Fruit fly (Drosophila melanogaster) whole organism, prepupa: ENCODE measurements around the gene east.

Source experiments
- Blimp-1 ChIP-seq: fragments of 200-800 bp; sonication (Bioruptor generic); optimal IDR thresholded peaks from 3 replicates; lab custom pipeline; 2017; ENCODE audit warnings: missing biosample characterization, missing genetic modification characterization, mild to moderate bottlenecking, moderate library complexity, missing genetic modification reagents
- CG10631 ChIP-seq: fragments of 200-800 bp; sonication (Bioruptor generic); optimal IDR thresholded peaks from 2 replicates; lab custom pipeline; 2016; ENCODE audit warnings: missing biosample characterization, missing genetic modification characterization
- CG10669 ChIP-seq: fragments of 200-800 bp; sonication (Bioruptor generic); optimal IDR thresholded peaks from 3 replicates; lab custom pipeline; 2018; ENCODE audit warnings: missing biosample characterization, mild to moderate bottlenecking, missing genetic modification characterization, moderate library complexity
- CG11294 ChIP-seq: fragments of 200-800 bp; sonication (Bioruptor generic); IDR thresholded peaks from 2 replicates; pipeline ENCODE4 v1.3.6; 2022; ENCODE audit warnings: missing biosample characterization, missing genetic modification characterization
- CG11762 ChIP-seq: fragments of 200-800 bp; sonication (Bioruptor generic); optimal IDR thresholded peaks from 3 replicates; lab custom pipeline; 2016; ENCODE audit warnings: missing biosample characterization, missing genetic modification characterization; ENCODE audit not compliant: insufficient read depth
- CG11902 ChIP-seq: fragments of 200-800 bp; sonication (Bioruptor generic); optimal IDR thresholded peaks from 3 replicates; lab custom pipeline; 2016; ENCODE audit warnings: missing biosample characterization, missing genetic modification characterization
- CG15336 ChIP-seq: fragments of 200-800 bp; sonication (Bioruptor generic); IDR thresholded peaks from 2 replicates; pipeline ENCODE4 v1.3.6; 2022; ENCODE audit warnings: missing biosample characterization, missing genetic modification characterization
- CG16779 ChIP-seq: fragments of 200-800 bp; sonication (Bioruptor generic); optimal IDR thresholded peaks from 3 replicates; lab custom pipeline; 2017; ENCODE audit warnings: missing biosample characterization, mild to moderate bottlenecking, missing genetic modification characterization
- CG3032 ChIP-seq: fragments of 200-800 bp; optimal IDR thresholded peaks from 2 replicates; lab custom pipeline; 2019; ENCODE audit warnings: missing biosample characterization, mild to moderate bottlenecking, missing genetic modification characterization, moderate library complexity
- CG32006 ChIP-seq: fragments of 200-800 bp; sonication (Bioruptor generic); optimal IDR thresholded peaks from 3 replicates; lab custom pipeline; 2017; ENCODE audit warnings: missing biosample characterization, mild to moderate bottlenecking, missing genetic modification characterization
- CG3919 ChIP-seq: fragments of 200-800 bp; sonication (Bioruptor generic); optimal IDR thresholded peaks from 3 replicates; lab custom pipeline; 2016; ENCODE audit warnings: missing biosample characterization, missing genetic modification characterization
- CG4318 ChIP-seq: fragments of 200-800 bp; sonication (Bioruptor generic); optimal IDR thresholded peaks from 3 replicates; lab custom pipeline; 2017; ENCODE audit warnings: missing biosample characterization, mild to moderate bottlenecking, missing genetic modification characterization
- CG6163 ChIP-seq: fragments of 200-800 bp; sonication (Bioruptor generic); IDR thresholded peaks from 3 replicates; pipeline ENCODE4 v1.3.6; 2022; ENCODE audit warnings: missing biosample characterization, missing genetic modification characterization
- CG6276 ChIP-seq: fragments of 200-800 bp; sonication (Bioruptor generic); optimal IDR thresholded peaks from 2 replicates; lab custom pipeline; 2017; ENCODE audit warnings: missing biosample characterization, mild to moderate bottlenecking, missing genetic modification characterization
- CG6792 ChIP-seq: fragments of 200-800 bp; sonication (Bioruptor generic); optimal IDR thresholded peaks from 3 replicates; lab custom pipeline; 2016; ENCODE audit warnings: missing biosample characterization, missing genetic modification characterization
- CG6808 ChIP-seq: fragments of 200-800 bp; sonication (Bioruptor generic); optimal IDR thresholded peaks from 3 replicates; lab custom pipeline; 2017; ENCODE audit warnings: missing biosample characterization, missing genetic modification characterization, mild to moderate bottlenecking, moderate library complexity, missing genetic modification reagents
- CG6854 ChIP-seq: fragments of 200-800 bp; sonication (Bioruptor generic); optimal IDR thresholded peaks from 2 replicates; lab custom pipeline; 2017; ENCODE audit warnings: missing biosample characterization, mild to moderate bottlenecking, missing genetic modification characterization
- CG7368 ChIP-seq: fragments of 200-800 bp; sonication (Bioruptor generic); optimal IDR thresholded peaks from 3 replicates; lab custom pipeline; 2016; ENCODE audit warnings: missing biosample characterization, missing genetic modification characterization
- CG8119 ChIP-seq: fragments of 200-800 bp; sonication (Bioruptor generic); IDR thresholded peaks from 3 replicates; pipeline ENCODE4 v1.3.6; 2022; ENCODE audit warnings: missing biosample characterization, missing genetic modification characterization
- CG8319 ChIP-seq: fragments of 200-800 bp; sonication (Bioruptor generic); optimal IDR thresholded peaks from 3 replicates; lab custom pipeline; 2016; ENCODE audit warnings: missing biosample characterization, missing genetic modification characterization
- CG8632 ChIP-seq: fragments of 200-800 bp; sonication (Bioruptor generic); optimal IDR thresholded peaks from 3 replicates; lab custom pipeline; 2016; ENCODE audit warnings: missing biosample characterization, missing genetic modification characterization
- CG9139 ChIP-seq: fragments of 200-800 bp; sonication (Bioruptor generic); optimal IDR thresholded peaks from 3 replicates; lab custom pipeline; 2017; ENCODE audit warnings: missing biosample characterization, mild to moderate bottlenecking, missing genetic modification characterization
- Eip93F ChIP-seq: fragments of 200-800 bp; sonication (Bioruptor generic); optimal IDR thresholded peaks from 2 replicates; lab custom pipeline; 2016; ENCODE audit warnings: missing biosample characterization, mild to moderate bottlenecking, missing genetic modification characterization
- Ets21C ChIP-seq: fragments of 200-800 bp; sonication (Bioruptor generic); optimal IDR thresholded peaks from 3 replicates; lab custom pipeline; 2016; ENCODE audit warnings: missing biosample characterization, missing genetic modification characterization
- Ets96B ChIP-seq: fragments of 200-800 bp; optimal IDR thresholded peaks from 2 replicates; lab custom pipeline; 2019; ENCODE audit warnings: missing biosample characterization, mild to moderate bottlenecking, missing genetic modification characterization, moderate library complexity
- Gug ChIP-seq: fragments of 200-800 bp; sonication (Bioruptor generic); IDR thresholded peaks from 2 replicates; pipeline ENCODE4 v1.3.6; 2022; ENCODE audit warnings: missing biosample characterization, missing genetic modification characterization
- Hr38 ChIP-seq: sonication (Bioruptor generic); optimal IDR thresholded peaks from 2 replicates; lab custom pipeline; 2016; ENCODE audit warnings: missing biosample characterization, missing genetic modification characterization
- Hr39 ChIP-seq: fragments of 200-800 bp; sonication (Bioruptor generic); optimal IDR thresholded peaks from 2 replicates; lab custom pipeline; 2016; ENCODE audit warnings: missing biosample characterization, missing genetic modification characterization
- Hr4 ChIP-seq: fragments of 200-800 bp; sonication (Bioruptor generic); optimal IDR thresholded peaks from 3 replicates; lab custom pipeline; 2016; ENCODE audit warnings: missing biosample characterization, missing genetic modification characterization
- Met ChIP-seq: fragments of 200-800 bp; sonication (Bioruptor generic); optimal IDR thresholded peaks from 3 replicates; lab custom pipeline; 2016; ENCODE audit warnings: missing biosample characterization, missing genetic modification characterization
- Smox ChIP-seq: fragments of 200-800 bp; sonication (Bioruptor generic); optimal IDR thresholded peaks from 3 replicates; lab custom pipeline; 2016; ENCODE audit warnings: missing biosample characterization, missing genetic modification characterization
- Sox102F ChIP-seq: fragments of 200-800 bp; sonication (Bioruptor generic); optimal IDR thresholded peaks from 2 replicates; lab custom pipeline; 2016; ENCODE audit warnings: missing biosample characterization, mild to moderate bottlenecking, missing genetic modification characterization
- Sox14 ChIP-seq: fragments of 200-800 bp; sonication (Bioruptor generic); optimal IDR thresholded peaks from 3 replicates; lab custom pipeline; 2016; ENCODE audit warnings: missing biosample characterization, missing genetic modification characterization
- Sox15 ChIP-seq: fragments of 200-800 bp; sonication (Bioruptor generic); optimal IDR thresholded peaks from 3 replicates; lab custom pipeline; 2016; ENCODE audit warnings: missing biosample characterization, missing genetic modification characterization
- acj6 ChIP-seq: fragments of 200-800 bp; sonication (Bioruptor generic); optimal IDR thresholded peaks from 3 replicates; lab custom pipeline; 2016; ENCODE audit warnings: missing biosample characterization, missing genetic modification characterization
- cyc ChIP-seq: fragments of 200-800 bp; sonication (Bioruptor generic); optimal IDR thresholded peaks from 3 replicates; lab custom pipeline; 2016; ENCODE audit warnings: missing biosample characterization, missing genetic modification characterization
- dsx ChIP-seq: fragments of 200-800 bp; optimal IDR thresholded peaks from 3 replicates; lab custom pipeline; 2019; ENCODE audit warnings: missing biosample characterization, mild to moderate bottlenecking, missing genetic modification characterization, moderate library complexity; ENCODE audit not compliant: poor library complexity, severe bottlenecking
- eg ChIP-seq: fragments of 200-800 bp; sonication (Bioruptor generic); IDR thresholded peaks from 3 replicates; pipeline ENCODE4 v1.3.6; 2022; ENCODE audit warnings: missing biosample characterization, missing genetic modification characterization
- esn ChIP-seq: fragments of 200-800 bp; sonication (Bioruptor generic); optimal IDR thresholded peaks from 2 replicates; lab custom pipeline; 2016; ENCODE audit warnings: missing biosample characterization, mild to moderate bottlenecking, missing genetic modification characterization, moderate library complexity
- fd59A ChIP-seq: fragments of 200-800 bp; sonication (Bioruptor generic); optimal IDR thresholded peaks from 2 replicates; lab custom pipeline; 2017; ENCODE audit warnings: missing biosample characterization, mild to moderate bottlenecking, missing genetic modification characterization, missing genetic modification reagents
- fd85E ChIP-seq: fragments of 200-800 bp; sonication (Bioruptor generic); optimal IDR thresholded peaks from 3 replicates; lab custom pipeline; 2016; ENCODE audit warnings: missing biosample characterization, missing genetic modification characterization
- fkh ChIP-seq: fragments of 200-800 bp; sonication (Bioruptor generic); optimal IDR thresholded peaks from 3 replicates; lab custom pipeline; 2017; ENCODE audit warnings: missing biosample characterization, mild to moderate bottlenecking, missing genetic modification characterization, moderate library complexity
- lz ChIP-seq: fragments of 200-800 bp; sonication (Bioruptor generic); optimal IDR thresholded peaks from 3 replicates; lab custom pipeline; 2016; ENCODE audit warnings: missing biosample characterization, missing genetic modification characterization
- ss ChIP-seq, 2 experiments: fragments of 200-800 bp; sonication (Bioruptor generic); optimal IDR thresholded peaks; 2 replicates in 1 of 2; 3 replicates in 1 of 2; lab custom pipeline; 2017 to 2018; ENCODE audit warnings: mild to moderate bottlenecking in 2 of 2, missing biosample characterization in 2 of 2, missing genetic modification characterization in 2 of 2, moderate library complexity in 1 of 2
- svp ChIP-seq: fragments of 200-800 bp; sonication (Bioruptor generic); peaks from one replicate; lab custom pipeline; 2016; ENCODE audit warnings: missing biosample characterization, missing genetic modification characterization

The east gene

DNA sequence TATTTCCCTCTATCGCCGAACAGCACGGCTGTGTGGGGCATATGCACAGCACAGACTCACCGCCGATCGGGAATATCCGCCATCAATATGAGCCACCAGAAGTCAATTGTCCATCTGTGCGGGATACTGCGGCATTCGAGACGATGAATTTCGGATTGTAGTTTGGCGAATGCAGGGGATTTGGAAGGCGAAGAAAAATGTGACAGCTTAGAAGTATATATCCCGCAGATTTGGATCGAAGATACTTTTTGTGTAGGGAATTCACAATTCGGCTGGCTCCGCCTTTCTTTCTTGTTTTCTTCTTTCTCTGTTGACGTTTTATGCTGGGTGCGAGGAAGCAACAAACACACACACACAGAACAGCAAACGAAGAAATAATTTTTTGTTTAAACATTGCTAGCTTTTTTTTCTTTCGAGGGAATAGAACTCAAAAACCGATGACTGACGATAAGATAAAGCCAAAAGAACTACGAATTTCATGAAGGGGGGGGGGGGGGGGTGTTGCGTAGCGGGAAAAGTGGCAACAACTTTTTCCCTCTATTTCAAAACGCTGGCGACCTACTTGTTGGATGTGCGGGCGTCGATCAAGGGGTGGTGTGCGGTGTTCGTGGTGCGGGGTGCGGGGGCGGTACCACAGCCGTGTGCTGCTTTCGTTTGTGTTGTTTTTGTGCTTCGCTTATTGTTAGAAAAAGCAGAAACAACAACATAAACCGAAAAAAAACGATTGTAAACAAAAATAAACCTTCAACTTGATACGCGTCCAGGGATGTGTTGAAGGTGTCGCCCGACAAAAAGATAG, 26.3 kb upstream of the east start (continued):
- no peak for TF ChIP-seq CG8632 (GFP tag; lab: Kevin White, UChicago)
- no peak for TF ChIP-seq Blimp-1 (GFP tag; lab: Kevin White, UChicago)
- TF ChIP-seq Sox102F (GFP tag; lab: Kevin White, UChicago) = no peak
- TF ChIP-seq Smox (GFP tag; lab: Kevin White, UChicago) = no peak
- TF ChIP-seq dsx (GFP tag; lab: Kevin White, UChicago) = no peak
- TF ChIP-seq CG10631 (GFP tag; lab: Kevin White, UChicago) = no peak
- TF ChIP-seq CG6808 (GFP tag; lab: Kevin White, UChicago) = no peak
- peak; percentile 1 for TF ChIP-seq Hr39 (GFP tag; lab: Kevin White, UChicago)
- TF ChIP-seq Eip93F = no peak
- TF ChIP-seq Ets21C (GFP tag; lab: Kevin White, UChicago) = no peak
- TF ChIP-seq Hr38 (GFP tag; lab: Kevin White, UChicago) = no peak
- TF ChIP-seq CG10669 = no peak
- TF ChIP-seq fd59A (GFP tag; lab: Kevin White, UChicago) = no peak
- TF ChIP-seq CG3032 (tag; lab: Kevin White, UChicago) = no peak
- TF ChIP-seq CG32006 = peak; percentile 83
- 0 out of 3 replicates have a peak, but pooled peaks have one; percentile 36 for TF ChIP-seq CG6163
- TF ChIP-seq, all 60 proteins: peak for 21

DNA sequence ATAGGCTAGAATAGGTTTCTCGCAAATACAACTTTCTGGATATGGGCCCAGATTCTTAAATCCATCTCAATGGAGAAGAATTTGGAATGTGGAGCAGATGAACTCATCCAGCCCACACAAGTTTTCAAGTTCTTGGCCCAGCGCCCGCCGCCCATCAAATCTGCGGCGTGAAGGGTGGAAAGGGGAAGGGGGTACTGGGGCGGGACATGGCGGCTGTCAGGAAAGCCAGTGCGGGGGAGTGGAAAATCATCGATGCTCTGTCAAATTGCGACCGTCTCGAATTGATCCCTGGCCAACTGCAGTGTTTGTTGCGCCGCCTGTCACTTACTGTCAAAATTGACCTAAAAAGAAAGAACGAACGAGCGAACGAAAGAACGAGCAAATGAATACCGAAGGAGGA, 25.1 kb upstream of the east start:
- TF ChIP-seq CG3919 (GFP tag; lab: Kevin White, UChicago) (no peak), fkh (GFP tag; lab: Kevin White, UChicago) (no peak), CG11902 (GFP tag; lab: Kevin White, UChicago) (no peak), Eip93F (no peak), CG6792 (no peak)

DNA sequence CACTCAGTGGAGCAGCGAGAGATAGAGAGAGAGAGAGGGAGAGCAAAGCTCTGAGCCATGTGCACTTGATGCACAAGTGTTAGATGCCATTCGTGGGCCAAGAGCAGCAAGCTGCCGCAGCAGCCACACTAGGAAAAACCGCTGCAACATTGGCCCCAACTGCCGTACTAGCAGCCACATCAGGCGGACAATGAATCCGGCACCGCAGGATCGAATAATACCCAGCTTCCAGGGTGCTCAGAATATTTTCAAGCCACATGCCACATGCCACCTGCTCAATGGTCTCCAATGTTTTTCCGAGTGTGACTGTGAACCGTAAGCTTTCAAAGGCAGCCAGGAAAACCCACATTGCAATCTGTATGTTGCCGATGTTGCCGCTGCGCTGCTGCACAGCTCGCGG, 22.0 kb upstream of the east start:
- no peak for TF ChIP-seq dsx (GFP tag; lab: Kevin White, UChicago)
- TF ChIP-seq CG6854 = no peak
- peak; percentile 20 for TF ChIP-seq CG16779 (tag; lab: Kevin White, UChicago)
- peak; percentile 44 for TF ChIP-seq acj6 (GFP tag; lab: Kevin White, UChicago)
- peak; percentile 89 for TF ChIP-seq CG11294
- peak; percentile 53 for TF ChIP-seq Sox14 (GFP tag; lab: Kevin White, UChicago)
- TF ChIP-seq CG11902 (GFP tag; lab: Kevin White, UChicago) = no peak
- TF ChIP-seq ss (GFP tag; optimal IDR thresholded peaks at IDR 0.05; lab: Kevin White, UChicago) = no peak
- peak; percentile 45 for TF ChIP-seq CG3919 (GFP tag; lab: Kevin White, UChicago)
- no peak for TF ChIP-seq Sox15 (GFP tag; lab: Kevin White, UChicago)
- peak; percentile 89 for TF ChIP-seq CG8119 (GFP tag; lab: Robert Waterston, UW)
- no peak for TF ChIP-seq Ets21C (GFP tag; lab: Kevin White, UChicago)
- TF ChIP-seq CG6276 (GFP tag; lab: Kevin White, UChicago) = peak; percentile 86
- TF ChIP-seq CG6163 = peak; percentile 88
- peak; percentile 49 for TF ChIP-seq CG10631 (GFP tag; lab: Kevin White, UChicago)
- no peak for TF ChIP-seq CG6808 (GFP tag; lab: Kevin White, UChicago)
- no peak for TF ChIP-seq Blimp-1 (GFP tag; lab: Kevin White, UChicago)
- TF ChIP-seq fd85E (GFP tag; lab: Kevin White, UChicago) = no peak
- TF ChIP-seq CG9139 (GFP tag; lab: Kevin White, UChicago) = no peak
- no peak for TF ChIP-seq CG6792
- TF ChIP-seq fd59A (GFP tag; lab: Kevin White, UChicago) = no peak
- TF ChIP-seq Hr4 = peak; percentile 90
- peak; percentile 31 for TF ChIP-seq CG11762 (GFP tag; lab: Kevin White, UChicago)
- TF ChIP-seq eg (GFP tag; lab: Robert Waterston, UW) = peak; percentile 96
- peak; percentile 88 for TF ChIP-seq Gug
- no peak for TF ChIP-seq esn (GFP tag; lab: Kevin White, UChicago)
- TF ChIP-seq svp (GFP tag; lab: Kevin White, UChicago) = no peak
- peak; percentile 3 for TF ChIP-seq lz
- no peak for TF ChIP-seq Ets96B (tag; lab: Kevin White, UChicago)
- peak; percentile 85 for TF ChIP-seq CG4318 (GFP tag; lab: Kevin White, UChicago)
- TF ChIP-seq Met (GFP tag; lab: Kevin White, UChicago) = no peak
- TF ChIP-seq CG32006 = peak; percentile 90
- TF ChIP-seq CG10669 = no peak
- TF ChIP-seq CG7368 (GFP tag; lab: Kevin White, UChicago) = peak; percentile 25
- TF ChIP-seq cyc (GFP tag; lab: Kevin White, UChicago) = no peak
- peak; percentile 92 for TF ChIP-seq CG15336 (GFP tag; lab: Robert Waterston, UW)
- TF ChIP-seq CG8319 = no peak
